Worm (Caenorhabditis elegans) whole organism, early embryonic: Measurements from ENCODE around the gene F56A8.8.

Experiments used
- B0310.2 ChIP-seq: sonication (generic microtip); optimal IDR thresholded peaks from 2 replicates; lab custom pipeline; 2016; ENCODE audit warnings: mild to moderate bottlenecking, missing genetic modification characterization, missing compliant biosample characterization
- F13C5.2 ChIP-seq: sonication (generic microtip); optimal IDR thresholded peaks from 2 replicates; lab custom pipeline; 2017; ENCODE audit warnings: mild to moderate bottlenecking, missing genetic modification characterization, inconsistent platforms, missing compliant biosample characterization
- hmbx-1 ChIP-seq: sonication (generic microtip); optimal IDR thresholded peaks from 2 replicates; lab custom pipeline; 2016; ENCODE audit warnings: mild to moderate bottlenecking, missing genetic modification characterization, missing compliant biosample characterization
- hnd-1 ChIP-seq: sonication (generic microtip); optimal IDR thresholded peaks from 2 replicates; lab custom pipeline; 2016; ENCODE audit warnings: missing genetic modification characterization, missing compliant biosample characterization

DNA sequence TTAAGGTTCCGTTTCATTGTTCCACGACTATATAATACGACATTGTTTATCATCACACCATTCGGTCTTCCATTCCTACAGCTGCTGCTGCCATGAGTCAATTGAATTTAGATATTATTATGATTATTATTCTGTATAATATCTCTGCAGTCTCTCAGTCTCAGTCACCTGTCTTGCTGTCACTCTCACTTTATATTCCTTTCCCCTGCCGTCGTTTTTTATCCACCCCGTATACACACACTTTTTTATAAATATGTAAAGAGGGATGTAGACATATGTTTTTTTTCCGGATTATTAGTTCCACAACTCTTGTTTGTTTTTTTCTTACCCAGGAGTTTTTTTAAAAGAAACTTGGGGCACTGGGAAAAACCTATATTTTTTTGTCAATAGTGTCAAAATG, 13.3 kb upstream of the F56A8.8 start:
- TF ChIP-seq hnd-1 (tag; lab: Kevin White, UChicago) (no peak), B0310.2 (tag; lab: Kevin White, UChicago) (no peak), F13C5.2 (tag; lab: Kevin White, UChicago) (no peak), hmbx-1 (tag; lab: Kevin White, UChicago) (no peak)
